Fruit fly (Drosophila melanogaster) whole organism: ENCODE measurements around the gene beat-VII.

ENCODE experiments used
- CG8478 ChIP-seq: fragments of >200 bp; optimal IDR thresholded peaks from 2 replicates; lab custom pipeline; 2018; ENCODE audit warnings: inconsistent platforms
- pan ChIP-seq: fragments of >200 bp; optimal IDR thresholded peaks from 2 replicates; lab custom pipeline; 2017
- usp ChIP-seq: fragments of >200 bp; optimal IDR thresholded peaks from 2 replicates; lab custom pipeline; 2017; ENCODE audit warnings: missing biosample characterization, missing genetic modification characterization, mixed read lengths

dm6 chr3R:26628624-26629023, 53.1 kb downstream of the beat-VII start, which contains the start of gene TwdlK:
- TF ChIP-seq pan = no peak
- TF ChIP-seq CG8478 (lab: Kevin White, UChicago) = no peak
- no peak for TF ChIP-seq usp
